Fruit fly (Drosophila melanogaster) Kc167 (cell line): ENCODE results near the gene CG7290.

Experiments
- Myc ChIP-seq: fragments of >200 bp; optimal IDR thresholded peaks from 2 replicates; lab custom pipeline; 2017; ENCODE audit warnings: missing external identifiers
- Sin3A ChIP-seq: fragments of >200 bp; optimal IDR thresholded peaks from 2 replicates; lab custom pipeline; 2018; ENCODE audit warnings: missing external identifiers
- h ChIP-seq: fragments of >200 bp; optimal IDR thresholded peaks from 3 replicates; lab custom pipeline; 2018; ENCODE audit warnings: missing external identifiers
- insv ChIP-seq: fragments of >200 bp; optimal IDR thresholded peaks from 3 replicates; lab custom pipeline; 2018; ENCODE audit warnings: missing external identifiers
- psq ChIP-seq: fragments of >200 bp; optimal IDR thresholded peaks from 2 replicates; lab custom pipeline; 2017; ENCODE audit warnings: missing external identifiers
- ttk ChIP-seq: sonication (Bioruptor generic); optimal IDR thresholded peaks from 2 replicates; lab custom pipeline; 2017; ENCODE audit warnings: missing external identifiers

Gene CG7290

dm6 chr3L:20205946-20206345 lies at the start of gene CG7290:
Gene CG7290 (minus strand): TSS chr3L:20206046.
- TF ChIP-seq psq (lab: Kevin White, UChicago) (no peak), insv (lab: Kevin White, UChicago) (no peak), h (lab: Kevin White, UChicago) (no peak), Myc (lab: Kevin White, UChicago) (no peak), Sin3A (lab: Kevin White, UChicago) (no peak), ttk (lab: Kevin White, UChicago) (no peak)

- no peak for TF ChIP-seq h (lab: Kevin White, UChicago)
- no peak for TF ChIP-seq Myc (lab: Kevin White, UChicago)
- no peak for TF ChIP-seq psq (lab: Kevin White, UChicago)
- TF ChIP-seq insv (lab: Kevin White, UChicago), result no peak
- TF ChIP-seq Sin3A (lab: Kevin White, UChicago), result no peak
- TF ChIP-seq ttk (lab: Kevin White, UChicago), result no peak
Measured at dm6 chr3L:20247513-20248173, 41.8 kb upstream of the CG7290 start, which contains the start of gene rdgC. Gene rdgC (plus strand): TSS chr3L:20248080.

- no peak for TF ChIP-seq Myc (lab: Kevin White, UChicago)
- TF ChIP-seq psq (lab: Kevin White, UChicago), result no peak
- TF ChIP-seq insv (lab: Kevin White, UChicago), result no peak
- TF ChIP-seq ttk (lab: Kevin White, UChicago), result no peak
- TF ChIP-seq Sin3A (lab: Kevin White, UChicago), result no peak
- TF ChIP-seq h (lab: Kevin White, UChicago), result no peak
Measured at dm6 chr3L:20241987-20242982, 36.4 kb upstream of the CG7290 start.

- no peak for TF ChIP-seq Myc (lab: Kevin White, UChicago)
- no peak for TF ChIP-seq h (lab: Kevin White, UChicago)
- no peak for TF ChIP-seq psq (lab: Kevin White, UChicago)
- no peak for TF ChIP-seq ttk (lab: Kevin White, UChicago)
- TF ChIP-seq Sin3A (lab: Kevin White, UChicago), result no peak
- TF ChIP-seq insv (lab: Kevin White, UChicago), result no peak
Measured at dm6 chr3L:20241163-20241970, 35.5 kb upstream of the CG7290 start, which contains the start of the genes CG6951 and CG17233. Gene CG6951 (plus strand): TSS chr3L:20241267. Gene CG17233 (minus strand): TSS chr3L:20241903.

- no peak for TF ChIP-seq Sin3A (lab: Kevin White, UChicago)
- no peak for TF ChIP-seq Myc (lab: Kevin White, UChicago)
- TF ChIP-seq insv (lab: Kevin White, UChicago), result no peak
- no peak for TF ChIP-seq h (lab: Kevin White, UChicago)
- TF ChIP-seq ttk (lab: Kevin White, UChicago), result no peak
- TF ChIP-seq psq (lab: Kevin White, UChicago), result no peak
Measured at dm6 chr3L:20240753-20241152, 34.9 kb upstream of the CG7290 start, which contains the start of gene Clc. Gene Clc (plus strand): TSS chr3L:20241053.

dm6 chr3L:20237167-20237566 lies 31.3 kb upstream of the CG7290 start:
- no peak for TF ChIP-seq psq (lab: Kevin White, UChicago)
- no peak for TF ChIP-seq Myc (lab: Kevin White, UChicago)
- TF ChIP-seq Sin3A (lab: Kevin White, UChicago), result no peak
- no peak for TF ChIP-seq ttk (lab: Kevin White, UChicago)
- no peak for TF ChIP-seq insv (lab: Kevin White, UChicago)
- no peak for TF ChIP-seq h (lab: Kevin White, UChicago)

- TF ChIP-seq Sin3A (lab: Kevin White, UChicago) (no peak), insv (lab: Kevin White, UChicago) (no peak), h (lab: Kevin White, UChicago) (no peak), Myc (lab: Kevin White, UChicago) (no peak)
Measured at dm6 chr3L:20231369-20231768, 25.5 kb upstream of the CG7290 start, which contains the start of gene CG13813. Gene CG13813 (plus strand): TSS chr3L:20231669.

- TF ChIP-seq insv (lab: Kevin White, UChicago) (no peak), Sin3A (lab: Kevin White, UChicago) (no peak), Myc (lab: Kevin White, UChicago) (no peak)
Measured at dm6 chr3L:20230178-20230775, 24.4 kb upstream of the CG7290 start.

- TF ChIP-seq Sin3A (lab: Kevin White, UChicago), result no peak
- no peak for TF ChIP-seq h (lab: Kevin White, UChicago)
Measured at dm6 chr3L:20226153-20226552, 20.3 kb upstream of the CG7290 start.

dm6 chr3L:20223398-20223951 lies 17.6 kb upstream of the CG7290 start, which contains the start of gene CG17147:
Gene CG17147 (plus strand): TSS chr3L:20223932.
- no peak for TF ChIP-seq Sin3A (lab: Kevin White, UChicago)
- TF ChIP-seq ttk (lab: Kevin White, UChicago), result no peak
- TF ChIP-seq Myc (lab: Kevin White, UChicago), result no peak
- no peak for TF ChIP-seq insv (lab: Kevin White, UChicago)
- TF ChIP-seq h (lab: Kevin White, UChicago), result no peak
